Worm (Caenorhabditis elegans): ENCODE results near the gene lys-10.

DNA sequence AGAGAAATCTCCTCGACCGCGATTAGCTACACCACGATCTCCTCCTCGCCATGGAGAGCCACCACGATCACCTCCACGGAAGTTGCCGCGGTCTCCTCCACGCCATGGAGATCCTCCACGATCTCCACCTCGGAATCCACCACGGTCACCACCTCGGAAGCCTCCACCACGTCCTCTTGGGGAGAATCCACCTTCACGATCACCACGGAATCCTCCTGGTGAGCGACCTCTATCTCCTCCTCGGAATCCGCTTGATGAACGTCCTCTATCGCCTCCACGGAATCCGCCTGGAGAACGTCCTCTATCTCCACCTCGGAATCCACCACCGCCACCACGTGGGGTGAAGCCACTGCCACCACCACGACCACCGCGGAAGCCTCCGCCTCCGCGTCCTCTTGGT is 43.5 kb upstream of the lys-10 start:
- no peak for TF ChIP-seq nhr-11 (tag; optimal IDR thresholded peaks at IDR 0.05)
- no peak for TF ChIP-seq snpc-4 (tag; optimal IDR thresholded peaks at IDR 0.05)
- TF ChIP-seq nfya-1 (tag; optimal IDR thresholded peaks at IDR 0.05; ENCODE audit: insufficient read depth): no peak
- no peak for TF ChIP-seq eor-1 (tag; optimal IDR thresholded peaks at IDR 0.05)
- no peak for TF ChIP-seq unc-62 (GFP tag; optimal IDR thresholded peaks at IDR 0.05)
- no peak for TF ChIP-seq pha-4 (tag; optimal IDR thresholded peaks at IDR 0.05)
- no peak for TF ChIP-seq ama-1 (optimal IDR thresholded peaks at IDR 0.05)
- no peak for TF ChIP-seq elt-3 (tag; optimal IDR thresholded peaks at IDR 0.05)
- no peak for TF ChIP-seq mdl-1 (tag; optimal IDR thresholded peaks at IDR 0.05)
